Fruit fly (Drosophila melanogaster) whole organism, prepupa: ENCODE data around the gene CG6610.

Experiments used
- CG6276 ChIP-seq: fragments of 200-800 bp; sonication (Bioruptor generic); optimal IDR thresholded peaks from 2 replicates; lab custom pipeline; 2017; ENCODE audit warnings: missing biosample characterization, mild to moderate bottlenecking, missing genetic modification characterization
- topi ChIP-seq: fragments of 200-800 bp; sonication (Bioruptor generic); optimal IDR thresholded peaks from 3 replicates; lab custom pipeline; 2016; ENCODE audit warnings: missing biosample characterization, missing genetic modification characterization

dm6 chr3L:6105435-6105834 is 30.1 kb downstream of the CG6610 start:
- TF ChIP-seq topi (GFP tag; lab: Kevin White, UChicago) = no peak
- no peak for TF ChIP-seq CG6276 (GFP tag; lab: Kevin White, UChicago)
